Worm (Caenorhabditis elegans) whole organism, late embryonic: ENCODE data around the gene shw-3.

Source experiments
- nhr-11 ChIP-seq: fragments of 150-350 bp; optimal IDR thresholded peaks from 2 replicates; lab custom pipeline; 2014; ENCODE audit warnings: missing biosample characterization, missing genetic modification characterization
- pha-4 ChIP-seq: fragments of 150-350 bp; optimal IDR thresholded peaks from 2 replicates; lab custom pipeline; 2018; ENCODE audit warnings: missing biosample characterization, missing genetic modification reagents, missing genetic modification characterization

DNA sequence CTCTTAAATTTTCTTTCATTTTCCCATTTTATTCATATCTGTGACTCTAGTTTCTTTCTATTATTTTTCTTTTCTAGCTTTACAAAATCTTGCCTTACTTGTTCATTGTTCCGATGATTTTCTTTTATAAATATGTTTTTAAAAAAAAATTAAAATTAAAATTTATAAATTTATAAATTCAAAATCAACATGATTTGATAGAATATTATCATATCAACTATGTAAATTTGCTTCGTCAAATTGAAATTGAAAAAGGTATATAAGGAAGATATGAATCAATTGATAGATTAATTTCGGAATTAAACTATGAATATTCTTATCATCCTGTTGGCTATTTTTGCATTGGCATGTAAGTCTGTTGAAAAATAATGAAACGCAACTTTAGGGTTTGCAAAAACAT, 46.3 kb upstream of the shw-3 start, which contains the start of gene W07G4.1:
- TF ChIP-seq pha-4 (tag; lab: Kevin White, UChicago), result no peak
- no peak for TF ChIP-seq nhr-11 (tag; lab: Kevin White, UChicago)
